Fruit fly (Drosophila melanogaster): ENCODE measurements around the gene Kaz.

Kaz gene

DNA sequence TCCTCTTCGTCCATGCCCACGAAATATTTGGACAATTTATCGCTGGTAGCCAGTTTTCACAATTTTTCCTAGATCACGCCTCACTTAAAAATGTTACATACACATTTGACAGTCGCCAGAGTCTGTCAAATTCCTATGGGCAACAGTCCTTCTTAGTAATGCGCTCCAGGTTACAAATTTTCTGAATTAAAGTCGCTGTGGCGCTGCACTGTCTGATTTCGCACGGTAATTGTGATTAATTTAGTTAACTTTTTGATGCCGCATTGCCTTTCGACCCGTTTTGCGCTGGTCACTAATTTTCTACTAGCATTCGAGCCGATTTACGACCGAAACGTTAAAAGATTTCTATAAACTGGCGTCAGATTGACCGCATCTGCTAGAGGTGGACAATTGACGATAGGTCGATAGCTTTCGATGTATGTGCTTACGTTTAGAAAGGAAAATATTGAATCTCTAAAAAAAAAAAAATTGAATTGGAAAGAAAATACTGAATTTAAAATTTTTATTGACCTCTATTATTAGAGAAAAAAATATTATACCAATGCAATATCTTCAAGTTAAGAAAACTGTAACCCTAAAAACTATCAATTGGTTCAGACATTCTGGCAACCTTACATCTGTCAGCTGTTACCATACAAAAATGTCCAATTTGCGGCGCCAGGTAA, 16.0 kb downstream of the Kaz start, which contains the start of the genes lili and CG34150 (continued):
- TF ChIP-seq CG6765 (GFP tag; optimal IDR thresholded peaks at IDR 0.05) (peak; percentile 10), kah (GFP tag; optimal IDR thresholded peaks at IDR 0.05) (no peak), grn (GFP tag; optimal IDR thresholded peaks at IDR 0.05) (no peak), dmrt99B (tag; optimal IDR thresholded peaks at IDR 0.05) (no peak), zf30C (GFP tag; optimal IDR thresholded peaks at IDR 0.05) (peak; percentile 22), sd (tag; optimal IDR thresholded peaks at IDR 0.05) (peak; percentile 65), CG18619 (GFP tag; optimal IDR thresholded peaks at IDR 0.05) (peak; percentile 42), HLH54F (GFP tag; optimal IDR thresholded peaks at IDR 0.05) (peak; percentile 75), CG13775 (GFP tag; optimal IDR thresholded peaks at IDR 0.05) (peak; percentile 72), BEAF-32 (GFP tag; optimal IDR thresholded peaks at IDR 0.05) (peak; percentile 83), CG17361 (GFP tag; IDR thresholded peaks at IDR 0.05) (peak; percentile 78), ERR (GFP tag; optimal IDR thresholded peaks at IDR 0.05) (peak; percentile 62), fd102C (GFP tag; optimal IDR thresholded peaks at IDR 0.05) (no peak), Ptx1 (GFP tag; IDR thresholded peaks at IDR 0.05) (peak; percentile 81), Taf1 (GFP tag; IDR thresholded peaks at IDR 0.05) (peak; percentile 77), CTCF (GFP tag; optimal IDR thresholded peaks at IDR 0.05) (peak; percentile 38), HLH3B (GFP tag; IDR thresholded peaks at IDR 0.05) (peak; percentile 64), Hand (GFP tag; optimal IDR thresholded peaks at IDR 0.05) (no peak), inv (GFP tag; IDR thresholded peaks at IDR 0.05; ENCODE audit: partially characterized antibody) (peak; percentile 73), CG17829 (tag; optimal IDR thresholded peaks at IDR 0.05) (peak; percentile 81), Blimp-1 (GFP tag; optimal IDR thresholded peaks at IDR 0.05) (peak; percentile 76), gro (GFP tag; optimal IDR thresholded peaks at IDR 0.05) (peak; percentile 81), CG7928 (GFP tag; optimal IDR thresholded peaks at IDR 0.05) (peak; percentile 54), NFAT (GFP tag; IDR thresholded peaks at IDR 0.05) (peak; percentile 54; the same call in 1 of the 2 replicates), Sox102F (GFP tag; optimal IDR thresholded peaks at IDR 0.05) (no peak), amos (GFP tag; IDR thresholded peaks at IDR 0.05; ENCODE audit: partially characterized antibody) (peak; percentile 79), ewg (GFP tag; optimal IDR thresholded peaks at IDR 0.05) (peak; percentile 51), Bteb2 (GFP tag; optimal IDR thresholded peaks at IDR 0.05) (peak; percentile 86), Tbp (GFP tag; optimal IDR thresholded peaks at IDR 0.05) (no peak), CG31224 (GFP tag; IDR thresholded peaks at IDR 0.05) (peak; percentile 42; the same call in 1 of the 2 replicates), fu2 (GFP tag; optimal IDR thresholded peaks at IDR 0.05) (peak; percentile 47), abd-A (tag; optimal IDR thresholded peaks at IDR 0.05) (no peak), BtbVII (GFP tag; optimal IDR thresholded peaks at IDR 0.05) (peak; percentile 29), CG18476 (GFP tag; optimal IDR thresholded peaks at IDR 0.05) (peak; percentile 57), CG11504 (tag; optimal IDR thresholded peaks at IDR 0.05) (peak; percentile 76), Atf3 (GFP tag; optimal IDR thresholded peaks at IDR 0.05) (peak; percentile 43), rib (GFP tag; IDR thresholded peaks at IDR 0.05) (no peak), tna (GFP tag; IDR thresholded peaks at IDR 0.05; ENCODE audit: partially characterized antibody) (peak; percentile 16; the same call in 1 of the 2 replicates), CG42726 (GFP tag; IDR thresholded peaks at IDR 0.05; ENCODE audit: partially characterized antibody) (peak; percentile 56; the same call in 1 of the 2 replicates), CG1233 (GFP tag; optimal IDR thresholded peaks at IDR 0.05) (peak; percentile 64), cato (GFP tag; optimal IDR thresholded peaks at IDR 0.05; ENCODE audit: borderline replicate concordance) (peak; percentile 34), gt (GFP tag; IDR thresholded peaks at IDR 0.05) (no peak), CG13287 (GFP tag; IDR thresholded peaks at IDR 0.05; ENCODE audit: partially characterized antibody) (peak; percentile 88), zfh1 (GFP tag; IDR thresholded peaks at IDR 0.05) (peak; percentile 74; the same call in 2 of the 3 replicates), H15 (GFP tag; IDR thresholded peaks at IDR 0.05) (peak; percentile 66; the same call in 2 of the 3 replicates), CG10147 (GFP tag; optimal IDR thresholded peaks at IDR 0.05) (peak; percentile 70), eve (GFP tag; optimal IDR thresholded peaks at IDR 0.05) (no peak), CG15479 (GFP tag; optimal IDR thresholded peaks at IDR 0.05) (no peak), CG2120 (GFP tag; optimal IDR thresholded peaks at IDR 0.05) (peak; percentile 91)

Data from whole organism, embryonic.